Worm (Caenorhabditis elegans) whole organism, late embryonic: ENCODE results near the gene tsp-18.

ENCODE experiments used
- F13H6.1 ChIP-seq: sonication (generic microtip); optimal IDR thresholded peaks from 2 replicates; lab custom pipeline; 2016; ENCODE audit warnings: missing genetic modification characterization, missing compliant biosample characterization
- ceh-34 ChIP-seq: sonication (generic microtip); optimal IDR thresholded peaks from 2 replicates; lab custom pipeline; 2016; ENCODE audit warnings: mild to moderate bottlenecking, missing genetic modification characterization, missing compliant biosample characterization
- elt-2 ChIP-seq: sonication (generic microtip); optimal IDR thresholded peaks from 2 replicates; lab custom pipeline; 2016; ENCODE audit warnings: missing genetic modification reagents, missing genetic modification characterization, missing compliant biosample characterization
- hlh-15 ChIP-seq: sonication (generic microtip); optimal IDR thresholded peaks from 2 replicates; lab custom pipeline; 2016; ENCODE audit warnings: missing genetic modification characterization, missing compliant biosample characterization
- lin-11 ChIP-seq: fragments of 200-800 bp; sonication (Bioruptor generic); optimal IDR thresholded peaks from 2 replicates; lab custom pipeline; 2018; ENCODE audit warnings: mild to moderate bottlenecking, missing genetic modification characterization, missing compliant biosample characterization
- rnt-1 ChIP-seq: sonication (generic microtip); optimal IDR thresholded peaks from 2 replicates; lab custom pipeline; 2016; ENCODE audit warnings: missing genetic modification characterization, missing compliant biosample characterization
- unc-86 ChIP-seq: sonication (generic microtip); optimal IDR thresholded peaks from 2 replicates; lab custom pipeline; 2016; ENCODE audit warnings: missing genetic modification characterization, missing compliant biosample characterization

- TF ChIP-seq unc-86 (tag; lab: Kevin White, UChicago), result no peak
- no peak for TF ChIP-seq lin-11 (tag; lab: Kevin White, UChicago)
- TF ChIP-seq rnt-1 (tag; lab: Kevin White, UChicago), result no peak
- TF ChIP-seq ceh-34 (tag; lab: Kevin White, UChicago), result no peak
- TF ChIP-seq hlh-15 (tag; lab: Kevin White, UChicago), result no peak
- no peak for TF ChIP-seq elt-2 (tag; lab: Kevin White, UChicago)
- TF ChIP-seq F13H6.1, result no peak
These were observed 18.3 kb upstream of the tsp-18 start for ce11 chrII:5885966-5886621.
